Worm (Caenorhabditis elegans) whole organism, late embryonic: ENCODE results near the gene sru-22.

ENCODE experiments used
- C38D4.7 ChIP-seq: fragments of 200-800 bp; sonication (Bioruptor generic); optimal IDR thresholded peaks from 2 replicates; lab custom pipeline; 2018; ENCODE audit warnings: mild to moderate bottlenecking, missing genetic modification characterization, moderate library complexity, missing compliant biosample characterization
- F13H6.1 ChIP-seq: sonication (generic microtip); optimal IDR thresholded peaks from 2 replicates; lab custom pipeline; 2016; ENCODE audit warnings: missing genetic modification characterization, missing compliant biosample characterization
- ama-1 ChIP-seq: fragments of 150-350 bp; optimal IDR thresholded peaks from 2 replicates; lab custom pipeline; 2014
- ceh-18 ChIP-seq: sonication (generic microtip); optimal IDR thresholded peaks from 2 replicates; lab custom pipeline; 2016; ENCODE audit warnings: missing genetic modification characterization, missing compliant biosample characterization
- ceh-2 ChIP-seq: sonication (generic microtip); optimal IDR thresholded peaks from 2 replicates; lab custom pipeline; 2016; ENCODE audit warnings: missing genotype, missing genetic modification characterization, missing compliant biosample characterization
- ceh-9 ChIP-seq: sonication (generic microtip); optimal IDR thresholded peaks from 2 replicates; lab custom pipeline; 2016; ENCODE audit warnings: mild to moderate bottlenecking, missing genetic modification characterization, inconsistent platforms, missing compliant biosample characterization
- dmd-4 ChIP-seq: sonication (generic microtip); optimal IDR thresholded peaks from 2 replicates; lab custom pipeline; 2016; ENCODE audit warnings: borderline replicate concordance, missing genetic modification characterization, missing compliant biosample characterization
- ets-4 ChIP-seq: sonication (generic microtip); optimal IDR thresholded peaks from 2 replicates; lab custom pipeline; 2016; ENCODE audit warnings: missing genetic modification characterization, missing compliant biosample characterization
- fkh-6 ChIP-seq: sonication (generic microtip); optimal IDR thresholded peaks from 2 replicates; lab custom pipeline; 2016; ENCODE audit warnings: missing genetic modification characterization, missing compliant biosample characterization
- hlh-15 ChIP-seq: sonication (generic microtip); optimal IDR thresholded peaks from 2 replicates; lab custom pipeline; 2016; ENCODE audit warnings: missing genetic modification characterization, missing compliant biosample characterization
- nfya-1 ChIP-seq: sonication (generic microtip); optimal IDR thresholded peaks from 2 replicates; lab custom pipeline; 2017; ENCODE audit warnings: missing genetic modification characterization, mild to moderate bottlenecking, missing compliant biosample characterization, antibody characterized with exemption, moderate library complexity
- pag-3 ChIP-seq: sonication (generic microtip); optimal IDR thresholded peaks from 2 replicates; lab custom pipeline; 2016; ENCODE audit warnings: missing compliant biosample characterization, missing genetic modification characterization, borderline replicate concordance
- sox-4 ChIP-seq: sonication (generic microtip); optimal IDR thresholded peaks from 2 replicates; lab custom pipeline; 2017; ENCODE audit warnings: mild to moderate bottlenecking, missing genetic modification characterization, inconsistent platforms, missing compliant biosample characterization

- TF ChIP-seq sox-4 (tag; lab: Kevin White, UChicago): no peak
- no peak for TF ChIP-seq ets-4 (tag; lab: Kevin White, UChicago)
- no peak for TF ChIP-seq F13H6.1 (tag; lab: Kevin White, UChicago)
- no peak for TF ChIP-seq ama-1 (lab: Kevin White, UChicago)
- TF ChIP-seq dmd-4: no peak
- TF ChIP-seq ceh-2 (tag; lab: Kevin White, UChicago): no peak
- TF ChIP-seq hlh-15 (tag; lab: Kevin White, UChicago): no peak
- TF ChIP-seq nfya-1 (tag; lab: Kevin White, UChicago): no peak
- no peak for TF ChIP-seq pag-3 (tag; lab: Kevin White, UChicago)
- TF ChIP-seq fkh-6 (tag; lab: Kevin White, UChicago): no peak
- no peak for TF ChIP-seq ceh-9
- no peak for TF ChIP-seq ceh-18 (tag; lab: Kevin White, UChicago)
- TF ChIP-seq C38D4.7 (GFP tag; lab: Kevin White, UChicago): no peak
These were observed 49.6 kb upstream of the sru-22 start, which contains the start of gene T10C6.6 for ce11 chrV:16024300-16024699.
